Worm (Caenorhabditis elegans): ENCODE measurements around the gene sav-1.

sav-1 gene

ce11 chrX:2316205-2316604, 29.2 kb upstream of the sav-1 start:
- TF ChIP-seq nhr-47 (tag; optimal IDR thresholded peaks at IDR 0.05) (peak; percentile 42), ceh-88 (GFP tag; IDR thresholded peaks at IDR 0.05) (no peak), dpl-1 (GFP tag; optimal IDR thresholded peaks at IDR 0.05) (no peak), C04F5.9 (tag; optimal IDR thresholded peaks at IDR 0.05) (no peak), zag-1 (tag; optimal IDR thresholded peaks at IDR 0.05) (no peak), unc-130 (tag; optimal IDR thresholded peaks at IDR 0.05) (peak; percentile 80), ces-1 (GFP tag; optimal IDR thresholded peaks at IDR 0.05) (no peak), blmp-1 (tag; optimal IDR thresholded peaks at IDR 0.05) (peak; percentile 42), hpl-2 (GFP tag; optimal IDR thresholded peaks at IDR 0.05) (no peak), sox-4 (tag; optimal IDR thresholded peaks at IDR 0.05) (no peak), ets-5 (GFP tag; IDR thresholded peaks at IDR 0.05) (no peak), unc-86 (tag; optimal IDR thresholded peaks at IDR 0.05) (no peak), nhr-237 (tag; optimal IDR thresholded peaks at IDR 0.05) (no peak), hlh-17 (GFP tag; optimal IDR thresholded peaks at IDR 0.05; ENCODE audit: borderline replicate concordance) (no peak), mdl-1 (tag; optimal IDR thresholded peaks at IDR 0.05) (peak in 1 of 2 experiments; percentile 94), nhr-85 (tag) (peak; percentile 87), lin-13 (GFP tag; optimal IDR thresholded peaks at IDR 0.05) (no peak), dsc-1 (tag; optimal IDR thresholded peaks at IDR 0.05) (no peak), ztf-11 (tag; optimal IDR thresholded peaks at IDR 0.05) (no peak), C34B4.2 (tag; optimal IDR thresholded peaks at IDR 0.05) (no peak), snpc-4 (tag; optimal IDR thresholded peaks at IDR 0.05) (no peak), xbp-1 (tag; optimal IDR thresholded peaks at IDR 0.05) (peak; percentile 11), alr-1 (tag; optimal IDR thresholded peaks at IDR 0.05; ENCODE audit: borderline replicate concordance) (no peak), unc-30 (tag; optimal IDR thresholded peaks at IDR 0.05) (no peak), zip-4 (GFP tag; optimal IDR thresholded peaks at IDR 0.05) (no peak), lsy-2 (tag; optimal IDR thresholded peaks at IDR 0.05) (peak in 1 of 2 experiments; percentile 15), Y116A8C.19 (tag; optimal IDR thresholded peaks at IDR 0.05; ENCODE audit: borderline replicate concordance) (no peak), fos-1 (tag; optimal IDR thresholded peaks at IDR 0.05) (no peak), vab-15 (tag; optimal IDR thresholded peaks at IDR 0.05) (no peak), nhr-84 (tag; optimal IDR thresholded peaks at IDR 0.05) (no peak), aha-1 (tag; optimal IDR thresholded peaks at IDR 0.05) (no peak), tlp-1 (tag; optimal IDR thresholded peaks at IDR 0.05) (no peak), F16B12.6 (tag; optimal IDR thresholded peaks at IDR 0.05) (no peak), isw-1 (GFP tag; IDR thresholded peaks at IDR 0.05) (no peak), pax-3 (tag; optimal IDR thresholded peaks at IDR 0.05) (no peak), sptf-1 (tag; optimal IDR thresholded peaks at IDR 0.05) (no peak), nhr-20 (tag; optimal IDR thresholded peaks at IDR 0.05) (peak; percentile 78), rnt-1 (tag; optimal IDR thresholded peaks at IDR 0.05) (peak; percentile 60), hlh-4 (tag; optimal IDR thresholded peaks at IDR 0.05) (no peak), snu-23 (GFP tag; optimal IDR thresholded peaks at IDR 0.05) (peak; percentile 79), nhr-19 (GFP tag; conservative IDR thresholded peaks at IDR 0.05) (peak; percentile 60), nhr-28 (tag; optimal IDR thresholded peaks at IDR 0.05) (no peak), lin-15B (tag; optimal IDR thresholded peaks at IDR 0.05) (no peak), efl-1 (optimal IDR thresholded peaks at IDR 0.05) (peak in 1 of 2 experiments; percentile 4), efl-1 (GFP tag; optimal IDR thresholded peaks at IDR 0.05 in 1 of 2) (peak in 1 of 2 experiments; percentile 1), elt-3 (tag; optimal IDR thresholded peaks at IDR 0.05) (peak in 1 of 6 experiments; percentile 71), unc-98 (GFP tag; IDR thresholded peaks at IDR 0.05) (no peak), aly-2 (tag; optimal IDR thresholded peaks at IDR 0.05) (no peak), ztf-4 (tag; optimal IDR thresholded peaks at IDR 0.05) (no peak), mab-9 (GFP tag; IDR thresholded peaks at IDR 0.05) (no peak), ama-1 (optimal IDR thresholded peaks at IDR 0.05) (no peak), ceh-82 (tag; optimal IDR thresholded peaks at IDR 0.05) (no peak), fkh-10 (GFP tag; optimal IDR thresholded peaks at IDR 0.05) (no peak), nhr-12 (tag; optimal IDR thresholded peaks at IDR 0.05) (no peak), tbx-2 (tag; optimal IDR thresholded peaks at IDR 0.05) (peak; percentile 24)

Data from whole organism, L1 larva.